Fruit fly (Drosophila melanogaster) whole organism, embryonic: ENCODE measurements around the gene CG4301.

Experiments used
- CG4854 ChIP-seq: fragments of 200-800 bp; sonication (Bioruptor generic); optimal IDR thresholded peaks from 2 replicates; lab custom pipeline; 2016; ENCODE audit warnings: missing biosample characterization, missing genetic modification characterization, inconsistent platforms
- CG6813 ChIP-seq: fragments of 200-800 bp; sonication (Bioruptor generic); optimal IDR thresholded peaks from 2 replicates; lab custom pipeline; 2017; ENCODE audit warnings: missing biosample characterization, missing genetic modification characterization, mild to moderate bottlenecking, moderate library complexity, missing genetic modification reagents
- CG9215 ChIP-seq: fragments of 200-800 bp; sonication (Bioruptor generic); IDR thresholded peaks from 2 replicates; pipeline ENCODE4 v1.3.6; 2022; ENCODE audit warnings: missing biosample characterization, missing genetic modification characterization
- Sox102F ChIP-seq: fragments of 200-800 bp; sonication (Bioruptor generic); optimal IDR thresholded peaks from 2 replicates; lab custom pipeline; 2018; ENCODE audit warnings: missing biosample characterization, mild to moderate bottlenecking, missing genetic modification characterization, moderate library complexity
- gsb ChIP-seq: fragments of 200-800 bp; sonication (Bioruptor generic); IDR thresholded peaks from 2 replicates; pipeline ENCODE4 v1.3.6; 2022; ENCODE audit warnings: missing biosample characterization, missing genetic modification characterization
- sd ChIP-seq: fragments of 200-800 bp; sonication (Bioruptor generic); optimal IDR thresholded peaks from 3 replicates; lab custom pipeline; 2018; ENCODE audit warnings: missing biosample characterization, mild to moderate bottlenecking, missing genetic modification characterization, moderate library complexity
- stc ChIP-seq: fragments of 200-800 bp; sonication (Bioruptor generic); IDR thresholded peaks from 2 replicates; pipeline ENCODE4 v1.3.6; 2022; ENCODE audit warnings: missing biosample characterization, missing genetic modification characterization
- vfl ChIP-seq: fragments of 200-800 bp; sonication (Bioruptor generic); optimal IDR thresholded peaks from 2 replicates; lab custom pipeline; 2016; ENCODE audit warnings: missing biosample characterization, missing genetic modification characterization
- zf30C ChIP-seq: fragments of 200-800 bp; sonication (Bioruptor generic); optimal IDR thresholded peaks from 3 replicates; lab custom pipeline; 2018; ENCODE audit warnings: missing biosample characterization, mild to moderate bottlenecking, missing genetic modification characterization

- TF ChIP-seq zf30C (GFP tag; lab: Kevin White, UChicago) (no peak), gsb (GFP tag; lab: Robert Waterston, UW) (no peak), Sox102F (GFP tag; lab: Kevin White, UChicago) (no peak), vfl (no peak), CG9215 (GFP tag; lab: Robert Waterston, UW) (no peak), CG4854 (GFP tag; lab: Kevin White, UChicago) (no peak), CG6813 (GFP tag; lab: Kevin White, UChicago) (no peak), stc (GFP tag; lab: Robert Waterston, UW) (no peak), sd (tag; lab: Kevin White, UChicago) (no peak)
Observed at dm6 chrX:16446769-16447168, 41.5 kb downstream of the CG4301 start, which contains the start of gene eIF2alpha.
